Fruit fly (Drosophila melanogaster) whole organism, embryonic: Measurements from ENCODE around the gene slmb.

Experiments used
- Bteb2 ChIP-seq: fragments of 200-800 bp; sonication (Bioruptor generic); optimal IDR thresholded peaks from 2 replicates; lab custom pipeline; 2016; ENCODE audit warnings: missing biosample characterization, missing genetic modification characterization
- CG10209 ChIP-seq: fragments of 200-800 bp; sonication (Bioruptor generic); optimal IDR thresholded peaks from 3 replicates; lab custom pipeline; 2017; ENCODE audit warnings: missing biosample characterization, mild to moderate bottlenecking, missing genetic modification characterization, missing genetic modification reagents
- CG10431 ChIP-seq: fragments of 200-800 bp; sonication (Bioruptor generic); optimal IDR thresholded peaks from 3 replicates; lab custom pipeline; 2018; ENCODE audit warnings: missing biosample characterization, mild to moderate bottlenecking, missing genetic modification characterization
- CG11456 ChIP-seq: fragments of 200-800 bp; sonication (Bioruptor generic); IDR thresholded peaks from 3 replicates; pipeline ENCODE4 v1.3.6; 2022; ENCODE audit warnings: missing biosample characterization, missing genetic modification characterization
- CG11695 ChIP-seq: fragments of 200-800 bp; sonication (Bioruptor generic); IDR thresholded peaks from 3 replicates; pipeline ENCODE4 v1.3.6; 2022; ENCODE audit warnings: missing biosample characterization, missing genetic modification characterization
- CG17568 ChIP-seq: fragments of 200-800 bp; sonication (Bioruptor generic); optimal IDR thresholded peaks from 2 replicates; lab custom pipeline; 2018; ENCODE audit warnings: missing biosample characterization, mild to moderate bottlenecking, missing genetic modification characterization, moderate library complexity
- CG1792 ChIP-seq: fragments of 200-800 bp; sonication (Bioruptor generic); optimal IDR thresholded peaks from 2 replicates; lab custom pipeline; 2016; ENCODE audit warnings: missing biosample characterization, missing genetic modification characterization
- CG18764 ChIP-seq: fragments of 200-800 bp; sonication (Bioruptor generic); optimal IDR thresholded peaks from 3 replicates; lab custom pipeline; 2016; ENCODE audit warnings: missing biosample characterization, missing genetic modification characterization
- CG2678 ChIP-seq: fragments of 200-800 bp; sonication (Bioruptor generic); optimal IDR thresholded peaks from 3 replicates; lab custom pipeline; 2019; ENCODE audit warnings: missing biosample characterization, mild to moderate bottlenecking, missing genetic modification characterization, moderate library complexity
- CG2875 ChIP-seq: fragments of 200-800 bp; sonication (Bioruptor generic); optimal IDR thresholded peaks from 2 replicates; lab custom pipeline; 2017; ENCODE audit warnings: missing biosample characterization, mild to moderate bottlenecking, missing genetic modification characterization, missing genetic modification reagents
- CG4707 ChIP-seq: fragments of 200-800 bp; sonication (Bioruptor generic); optimal IDR thresholded peaks from 2 replicates; lab custom pipeline; 2018; ENCODE audit warnings: missing biosample characterization, mild to moderate bottlenecking, missing genetic modification characterization, moderate library complexity
- CG6765 ChIP-seq: fragments of 200-800 bp; sonication (Bioruptor generic); optimal IDR thresholded peaks from 3 replicates; lab custom pipeline; 2017; ENCODE audit warnings: missing biosample characterization, mild to moderate bottlenecking, missing genetic modification characterization
- CG7839 ChIP-seq: fragments of 200-800 bp; sonication (Bioruptor generic); optimal IDR thresholded peaks from 3 replicates; lab custom pipeline; 2018; ENCODE audit warnings: missing biosample characterization, mild to moderate bottlenecking, missing genetic modification characterization, moderate library complexity
- CG8290 ChIP-seq, 3 experiments: fragments of 200-800 bp; sonication (Bioruptor generic); optimal IDR thresholded peaks; 2 replicates each; lab custom pipeline; 2016 to 2019; ENCODE audit warnings: missing biosample characterization in 3 of 3, missing genetic modification characterization in 3 of 3, mild to moderate bottlenecking in 2 of 3, moderate library complexity in 1 of 3
- CG9817 ChIP-seq: fragments of 200-800 bp; sonication (Bioruptor generic); optimal IDR thresholded peaks from 2 replicates; lab custom pipeline; 2018; ENCODE audit warnings: missing biosample characterization, mild to moderate bottlenecking, missing genetic modification characterization, moderate library complexity
- CG9932 ChIP-seq: fragments of 200-800 bp; sonication (Bioruptor generic); IDR thresholded peaks from 2 replicates; pipeline ENCODE4 v1.3.6; 2022; ENCODE audit warnings: missing biosample characterization, missing genetic modification characterization
- Doc2 ChIP-seq: fragments of 200-800 bp; sonication (Bioruptor generic); IDR thresholded peaks from 2 replicates; pipeline ENCODE4 v1.3.6; 2022; ENCODE audit warnings: missing biosample characterization, missing genetic modification characterization
- Dp ChIP-seq: fragments of 200-800 bp; sonication (Bioruptor generic); optimal IDR thresholded peaks from 2 replicates; lab custom pipeline; 2018; ENCODE audit warnings: missing biosample characterization, mild to moderate bottlenecking, missing genetic modification characterization, moderate library complexity
- Ets97D ChIP-seq: fragments of 200-800 bp; sonication (Bioruptor generic); optimal IDR thresholded peaks from 3 replicates; lab custom pipeline; 2016; ENCODE audit warnings: missing biosample characterization, missing genetic modification characterization
- Lhr ChIP-seq: fragments of 200-800 bp; sonication (Bioruptor generic); optimal IDR thresholded peaks from 3 replicates; lab custom pipeline; 2017; ENCODE audit warnings: mild to moderate bottlenecking, missing biosample characterization, missing genetic modification reagents, missing genetic modification characterization
- Med ChIP-seq: fragments of 200-800 bp; sonication (Bioruptor generic); peaks from one replicate; lab custom pipeline; 2016; ENCODE audit warnings: missing biosample characterization, missing genetic modification characterization, mild to moderate bottlenecking, inconsistent platforms, moderate library complexity
- Neu2 ChIP-seq: fragments of 200-800 bp; sonication (Bioruptor generic); optimal IDR thresholded peaks from 3 replicates; lab custom pipeline; 2016; ENCODE audit warnings: missing biosample characterization, missing genetic modification characterization, borderline replicate concordance
- Oli ChIP-seq: fragments of 200-800 bp; sonication (Bioruptor generic); optimal IDR thresholded peaks from 2 replicates; lab custom pipeline; 2018; ENCODE audit warnings: missing biosample characterization, mild to moderate bottlenecking, missing genetic modification characterization, moderate library complexity
- Opbp ChIP-seq: fragments of 200-800 bp; sonication (Bioruptor generic); IDR thresholded peaks from 3 replicates; pipeline ENCODE4 v1.3.6; 2022; ENCODE audit warnings: missing biosample characterization, missing genetic modification characterization; ENCODE audit not compliant: partially characterized antibody
- Ravus ChIP-seq: fragments of 200-800 bp; sonication (Bioruptor generic); IDR thresholded peaks from 2 replicates; pipeline ENCODE4 v1.3.6; 2022; ENCODE audit warnings: missing biosample characterization, missing genetic modification characterization
- Side ChIP-seq: fragments of 200-800 bp; sonication (Bioruptor generic); optimal IDR thresholded peaks from 2 replicates; lab custom pipeline; 2016; ENCODE audit warnings: missing biosample characterization, missing genetic modification characterization
- Ssrp ChIP-seq: fragments of 200-800 bp; sonication (Bioruptor generic); optimal IDR thresholded peaks from 2 replicates; lab custom pipeline; 2018; ENCODE audit warnings: missing biosample characterization, mild to moderate bottlenecking, missing genetic modification characterization, moderate library complexity
- Vsx1 ChIP-seq: fragments of 200-800 bp; sonication (Bioruptor generic); optimal IDR thresholded peaks from 2 replicates; lab custom pipeline; 2017; ENCODE audit warnings: missing biosample characterization, mild to moderate bottlenecking, missing genetic modification characterization, missing genetic modification reagents
- aop ChIP-seq: fragments of 200-800 bp; sonication (Bioruptor generic); IDR thresholded peaks from 2 replicates; pipeline ENCODE4 v1.3.6; 2022; ENCODE audit warnings: missing biosample characterization, missing genetic modification characterization
- ara ChIP-seq: fragments of 200-800 bp; sonication (Bioruptor generic); IDR thresholded peaks from 2 replicates; pipeline ENCODE4 v1.3.6; 2022; ENCODE audit warnings: missing biosample characterization, missing genetic modification characterization
- bcd ChIP-seq: fragments of 200-800 bp; sonication (Bioruptor generic); optimal IDR thresholded peaks from 2 replicates; lab custom pipeline; 2017; ENCODE audit warnings: missing biosample characterization, mild to moderate bottlenecking, missing genetic modification characterization
- btn ChIP-seq: fragments of 200-800 bp; sonication (Bioruptor generic); optimal IDR thresholded peaks from 2 replicates; lab custom pipeline; 2016; ENCODE audit warnings: missing biosample characterization, missing genetic modification characterization
- dimm ChIP-seq: fragments of 200-800 bp; sonication (Bioruptor generic); IDR thresholded peaks from 2 replicates; pipeline ENCODE4 v1.3.6; 2022; ENCODE audit warnings: missing biosample characterization, missing genetic modification characterization
- fd96Cb ChIP-seq: fragments of 200-800 bp; sonication (Bioruptor generic); optimal IDR thresholded peaks from 2 replicates; lab custom pipeline; 2018; ENCODE audit warnings: missing biosample characterization, mild to moderate bottlenecking, missing genetic modification characterization, moderate library complexity
- gce ChIP-seq: fragments of 200-800 bp; sonication (Bioruptor generic); IDR thresholded peaks from 3 replicates; pipeline ENCODE4 v1.3.6; 2022; ENCODE audit warnings: missing biosample characterization, missing genetic modification characterization
- hth ChIP-seq: fragments of >200 bp; optimal IDR thresholded peaks from 2 replicates; lab custom pipeline; 2017; ENCODE audit warnings: inconsistent platforms
- ind ChIP-seq: fragments of 200-800 bp; sonication (Bioruptor generic); optimal IDR thresholded peaks from 3 replicates; lab custom pipeline; 2016; ENCODE audit warnings: missing biosample characterization, missing genetic modification characterization
- lola ChIP-seq, 3 experiments: fragments of >200 bp in 2 of 3; fragments of 200-800 bp in 1 of 3; sonication (Bioruptor generic) in 1 of 3; optimal IDR thresholded peaks; 2 replicates each; lab custom pipeline; 2017 to 2019; ENCODE audit warnings: missing biosample characterization in 3 of 3, missing genetic modification characterization in 3 of 3, mild to moderate bottlenecking in 1 of 3, moderate library complexity in 1 of 3
- mld ChIP-seq: fragments of 200-800 bp; sonication (Bioruptor generic); IDR thresholded peaks from 3 replicates; pipeline ENCODE4 v1.3.6; 2022; ENCODE audit warnings: missing biosample characterization, missing genetic modification characterization; ENCODE audit not compliant: partially characterized antibody
- nau ChIP-seq: fragments of 200-800 bp; sonication (Bioruptor generic); optimal IDR thresholded peaks from 3 replicates; lab custom pipeline; 2017; ENCODE audit warnings: missing biosample characterization, mild to moderate bottlenecking, missing genetic modification characterization, missing genetic modification reagents
- nerfin-1 ChIP-seq: fragments of 200-800 bp; sonication (Bioruptor generic); optimal IDR thresholded peaks from 3 replicates; lab custom pipeline; 2019; ENCODE audit warnings: missing biosample characterization, mild to moderate bottlenecking, missing genetic modification characterization, moderate library complexity
- nmo ChIP-seq: fragments of 200-800 bp; sonication (Bioruptor generic); optimal IDR thresholded peaks from 2 replicates; lab custom pipeline; 2018; ENCODE audit warnings: missing biosample characterization, mild to moderate bottlenecking, missing genetic modification characterization, moderate library complexity
- pho ChIP-seq: fragments of 200-800 bp; sonication (Bioruptor generic); optimal IDR thresholded peaks from 2 replicates; lab custom pipeline; 2016; ENCODE audit warnings: missing biosample characterization, missing genetic modification characterization
- pros ChIP-seq: fragments of 200-800 bp; sonication (Bioruptor generic); optimal IDR thresholded peaks from 3 replicates; lab custom pipeline; 2019; ENCODE audit warnings: missing biosample characterization, mild to moderate bottlenecking, missing genetic modification characterization, moderate library complexity
- sens ChIP-seq: fragments of 200-800 bp; sonication (Bioruptor generic); peaks from one replicate; lab custom pipeline; 2016; ENCODE audit warnings: missing biosample characterization, missing genetic modification characterization
- sima ChIP-seq: fragments of 200-800 bp; sonication (Bioruptor generic); optimal IDR thresholded peaks from 2 replicates; lab custom pipeline; 2016; ENCODE audit warnings: missing biosample characterization, missing genetic modification characterization
- tup ChIP-seq: fragments of 200-800 bp; sonication (Bioruptor generic); optimal IDR thresholded peaks from 2 replicates; lab custom pipeline; 2016; ENCODE audit warnings: missing biosample characterization, mild to moderate bottlenecking, missing genetic modification characterization, moderate library complexity
- unpg ChIP-seq: fragments of 200-800 bp; sonication (Bioruptor generic); optimal IDR thresholded peaks from 3 replicates; lab custom pipeline; 2018; ENCODE audit warnings: missing biosample characterization, mild to moderate bottlenecking, missing genetic modification characterization, moderate library complexity

slmb gene

dm6 chr3R:21111964-21112740 is 15.1 kb downstream of the slmb start (continued):
- TF ChIP-seq Lhr (GFP tag; lab: Kevin White, UChicago) (no peak), CG8290 (GFP tag; optimal IDR thresholded peaks at IDR 0.05; lab: Kevin White, UChicago) (peak; percentile 50), CG8290 (tag; optimal IDR thresholded peaks at IDR 0.05; lab: Kevin White, UChicago) (no peak), Ssrp (peak; percentile 19), unpg (GFP tag; lab: Kevin White, UChicago) (peak; percentile 24), dimm (GFP tag; lab: Robert Waterston, UW) (no peak), Med (GFP tag; lab: Kevin White, UChicago) (peak; percentile 75), Vsx1 (GFP tag; lab: Kevin White, UChicago) (no peak), CG2678 (tag; lab: Kevin White, UChicago) (peak; percentile 63), CG10431 (no peak), lola (GFP tag; optimal IDR thresholded peaks at IDR 0.05; lab: Kevin White, UChicago) (no peak), CG10209 (GFP tag; lab: Kevin White, UChicago) (peak; percentile 13), ara (GFP tag; lab: Robert Waterston, UW) (no peak), Neu2 (no peak), aop (GFP tag; lab: Robert Waterston, UW) (no peak), nerfin-1 (tag; lab: Kevin White, UChicago) (peak; percentile 64), gce (0 out of 3 replicates have a peak, but pooled peaks have one; percentile 42), mld (GFP tag; lab: Robert Waterston, UW) (no peak), Bteb2 (GFP tag; lab: Kevin White, UChicago) (peak; percentile 15), CG17568 (GFP tag; lab: Kevin White, UChicago) (peak; percentile 44), Side (GFP tag; lab: Kevin White, UChicago) (no peak), hth (no peak), CG6765 (GFP tag; lab: Kevin White, UChicago) (peak; percentile 11), ind (peak; percentile 36), CG18764 (no peak), Ravus (no peak), CG9932 (0 out of 2 replicates have a peak, but pooled peaks have one; percentile 17), pho (GFP tag; lab: Kevin White, UChicago) (no peak), Ets97D (GFP tag; lab: Kevin White, UChicago) (no peak), pros (GFP tag; lab: Kevin White, UChicago) (peak; percentile 25), CG9817 (tag; lab: Kevin White, UChicago) (peak; percentile 15), CG4707 (peak; percentile 91), CG11695 (peak; percentile 29; the same call in 1 of the 3 replicates), CG2875 (GFP tag; lab: Kevin White, UChicago) (no peak), tup (GFP tag; lab: Kevin White, UChicago) (no peak), nmo (peak; percentile 31), btn (GFP tag; lab: Kevin White, UChicago) (peak; percentile 7), sima (GFP tag; lab: Kevin White, UChicago) (no peak), Dp (GFP tag; lab: Kevin White, UChicago) (no peak), Oli (tag; lab: Kevin White, UChicago) (peak; percentile 67), Doc2 (no peak), fd96Cb (tag; lab: Kevin White, UChicago) (peak; percentile 28), sens (GFP tag; lab: Kevin White, UChicago) (peak; percentile 87), bcd (GFP tag; lab: Kevin White, UChicago) (peak; percentile 19), CG7839 (tag; lab: Kevin White, UChicago) (peak; percentile 51), CG11456 (no peak; the same call in 2 of the 3 replicates), CG1792 (no peak), Opbp (GFP tag; lab: Robert Waterston, UW) (no peak), nau (GFP tag; lab: Kevin White, UChicago) (peak; percentile 16)
